Worm (Caenorhabditis elegans) whole organism, L1 larva: ENCODE measurements around the gene F36F12.2.
"Not testable (repeated sequence)": the region's sequence is repeated elsewhere in the genome, so short reads cannot be mapped to it uniquely, and the experiment has no call there.

Source experiments
- aha-1 ChIP-seq: fragments of 150-350 bp; optimal IDR thresholded peaks from 2 replicates; lab custom pipeline; 2014; ENCODE audit warnings: missing biosample characterization, missing genetic modification characterization
- hlh-17 ChIP-seq: fragments of 200-800 bp; sonication (Bioruptor generic); optimal IDR thresholded peaks from 2 replicates; lab custom pipeline; 2018; ENCODE audit warnings: missing genetic modification characterization, mild to moderate bottlenecking, missing compliant biosample characterization, moderate library complexity, borderline replicate concordance
- nhr-19 ChIP-seq: fragments of 200-800 bp; sonication (Bioruptor generic); conservative IDR thresholded peaks from 2 replicates; pipeline ENCODE4 v1.3.6; 2022; ENCODE audit warnings: missing genetic modification characterization, missing compliant biosample characterization
- nhr-28 ChIP-seq: fragments of 150-350 bp; optimal IDR thresholded peaks from 2 replicates; lab custom pipeline; 2014; ENCODE audit warnings: missing biosample characterization, missing genetic modification characterization
- skn-1 ChIP-seq: fragments of 150-350 bp; optimal IDR thresholded peaks from 2 replicates; lab custom pipeline; 2014; ENCODE audit warnings: missing biosample characterization, missing genetic modification characterization
- zag-1 ChIP-seq: fragments of 150-350 bp; optimal IDR thresholded peaks from 2 replicates; lab custom pipeline; 2014; ENCODE audit warnings: missing biosample characterization, missing genetic modification characterization
- ztf-11 ChIP-seq, 2 experiments: sonication (generic microtip); optimal IDR thresholded peaks; 2 replicates each; lab custom pipeline; 2016 to 2017; ENCODE audit warnings: missing genetic modification characterization in 2 of 2, missing biosample characterization in 1 of 2, missing compliant biosample characterization in 1 of 2

- TF ChIP-seq nhr-19 (GFP tag; lab: Robert Waterston, UW); nhr-28 (tag; lab: Kevin White, UChicago); ztf-11 (tag; optimal IDR thresholded peaks at IDR 0.05; lab: Kevin White, UChicago); hlh-17 (GFP tag; lab: Kevin White, UChicago); aha-1 (tag; lab: Kevin White, UChicago); skn-1 (tag; lab: Kevin White, UChicago); zag-1 (tag; lab: Kevin White, UChicago): not testable (repeated sequence)
These were observed 9.3 kb downstream of the F36F12.2 start, which contains the start of gene F36F12.3 for ce11 chrV:2085745-2086267.
